Worm (Caenorhabditis elegans) whole organism, mixed stage, embryonic: ENCODE results near the gene dmsr-8.

Experiments
- M03D4.4 ChIP-seq: sonication (generic microtip); optimal IDR thresholded peaks from 2 replicates; lab custom pipeline; 2017; ENCODE audit warnings: mild to moderate bottlenecking, missing genetic modification characterization, missing compliant biosample characterization
- bed-3 ChIP-seq: fragments of 200-800 bp; sonication (Bioruptor generic); optimal IDR thresholded peaks from 3 replicates; lab custom pipeline; 2018; ENCODE audit warnings: mild to moderate bottlenecking, missing genetic modification characterization, moderate library complexity, missing compliant biosample characterization
- ceh-39 ChIP-seq: fragments of 150-350 bp; optimal IDR thresholded peaks from 2 replicates; lab custom pipeline; 2014; ENCODE audit warnings: missing biosample characterization, missing genetic modification characterization
- ceh-43 ChIP-seq: fragments of 200-800 bp; sonication (Bioruptor generic); optimal IDR thresholded peaks from 2 replicates; lab custom pipeline; 2018; ENCODE audit warnings: mild to moderate bottlenecking, missing genetic modification characterization, moderate library complexity, missing compliant biosample characterization
- ces-1 ChIP-seq: fragments of 150-350 bp; optimal IDR thresholded peaks from 2 replicates; lab custom pipeline; 2014; ENCODE audit warnings: missing biosample characterization, missing genetic modification reagents, missing genetic modification characterization
- cnd-1 ChIP-seq: fragments of 200-800 bp; sonication (Bioruptor generic); optimal IDR thresholded peaks from 2 replicates; lab custom pipeline; 2018; ENCODE audit warnings: mild to moderate bottlenecking, missing genetic modification characterization, missing compliant biosample characterization
- drap-1 ChIP-seq: fragments of 200-800 bp; sonication (Bioruptor generic); optimal IDR thresholded peaks from 3 replicates; lab custom pipeline; 2018; ENCODE audit warnings: mild to moderate bottlenecking, missing genetic modification characterization, missing compliant biosample characterization
- elt-1 ChIP-seq: sonication (generic microtip); optimal IDR thresholded peaks from 2 replicates; lab custom pipeline; 2017; ENCODE audit warnings: missing genetic modification characterization, mild to moderate bottlenecking, missing compliant biosample characterization, antibody characterized with exemption, moderate library complexity, borderline replicate concordance; ENCODE audit not compliant: insufficient read depth
- elt-3 ChIP-seq: fragments of 150-350 bp; optimal IDR thresholded peaks from 2 replicates; lab custom pipeline; 2014; ENCODE audit warnings: missing biosample characterization, missing genetic modification characterization
- flh-1 ChIP-seq: fragments of 200-800 bp; sonication (Bioruptor generic); optimal IDR thresholded peaks from 2 replicates; lab custom pipeline; 2018; ENCODE audit warnings: mild to moderate bottlenecking, missing genetic modification characterization, moderate library complexity, missing compliant biosample characterization
- ham-2 ChIP-seq: fragments of 200-800 bp; sonication (Bioruptor generic); optimal IDR thresholded peaks from 2 replicates; lab custom pipeline; 2018; ENCODE audit warnings: mild to moderate bottlenecking, missing genetic modification characterization, missing compliant biosample characterization
- hlh-1 ChIP-seq: fragments of 150-350 bp; optimal IDR thresholded peaks from 2 replicates; lab custom pipeline; 2014; ENCODE audit warnings: missing biosample characterization, missing genetic modification reagents, missing genetic modification characterization
- lin-32 ChIP-seq: fragments of 200-800 bp; sonication (Bioruptor generic); optimal IDR thresholded peaks from 2 replicates; lab custom pipeline; 2018; ENCODE audit warnings: mild to moderate bottlenecking, missing genetic modification characterization, missing compliant biosample characterization
- lsy-2 ChIP-seq: fragments of 150-350 bp; optimal IDR thresholded peaks from 2 replicates; lab custom pipeline; 2014; ENCODE audit warnings: missing biosample characterization, missing genetic modification characterization
- mab-5 ChIP-seq: fragments of 150-350 bp; optimal IDR thresholded peaks from 2 replicates; lab custom pipeline; 2014; ENCODE audit warnings: missing biosample characterization, missing genetic modification characterization
- mep-1 ChIP-seq: fragments of 150-350 bp; optimal IDR thresholded peaks from 2 replicates; lab custom pipeline; 2017; ENCODE audit warnings: missing biosample characterization, missing genetic modification reagents, missing genetic modification characterization, inconsistent platforms
- mls-2 ChIP-seq: sonication (generic microtip); optimal IDR thresholded peaks from 2 replicates; lab custom pipeline; 2016; ENCODE audit warnings: mild to moderate bottlenecking, missing genetic modification characterization, moderate library complexity, missing compliant biosample characterization
- nhr-12 ChIP-seq: fragments of 150-350 bp; optimal IDR thresholded peaks from 2 replicates; lab custom pipeline; 2014; ENCODE audit warnings: missing biosample characterization, missing genetic modification characterization
- nhr-2 ChIP-seq: fragments of 150-350 bp; optimal IDR thresholded peaks from 2 replicates; lab custom pipeline; 2014; ENCODE audit warnings: missing biosample characterization, missing genetic modification characterization
- nhr-237 ChIP-seq: fragments of 150-350 bp; optimal IDR thresholded peaks from 2 replicates; lab custom pipeline; 2014; ENCODE audit warnings: missing biosample characterization, missing genetic modification characterization
- nhr-76 ChIP-seq: sonication (generic microtip); optimal IDR thresholded peaks from 2 replicates; lab custom pipeline; 2017; ENCODE audit warnings: missing biosample characterization, missing genetic modification characterization
- sem-2 ChIP-seq: fragments of 200-800 bp; sonication (Bioruptor generic); optimal IDR thresholded peaks from 2 replicates; lab custom pipeline; 2018; ENCODE audit warnings: mild to moderate bottlenecking, missing genetic modification characterization, missing compliant biosample characterization
- sptf-1 ChIP-seq: sonication (generic microtip); optimal IDR thresholded peaks from 2 replicates; lab custom pipeline; 2017; ENCODE audit warnings: mild to moderate bottlenecking, missing genetic modification characterization, moderate library complexity, missing compliant biosample characterization
- tbx-8 ChIP-seq: fragments of 200-800 bp; sonication (Bioruptor generic); optimal IDR thresholded peaks from 2 replicates; lab custom pipeline; 2018; ENCODE audit warnings: mild to moderate bottlenecking, missing genetic modification characterization, moderate library complexity, missing compliant biosample characterization
- unc-120 ChIP-seq: sonication (generic microtip); optimal IDR thresholded peaks from 2 replicates; lab custom pipeline; 2017; ENCODE audit warnings: missing genetic modification characterization, missing compliant biosample characterization; ENCODE audit not compliant: poor library complexity, severe bottlenecking
- unc-39 ChIP-seq: fragments of 150-350 bp; optimal IDR thresholded peaks from 2 replicates; lab custom pipeline; 2014; ENCODE audit warnings: missing biosample characterization, missing genetic modification characterization
- unc-62 ChIP-seq: fragments of 150-350 bp; optimal IDR thresholded peaks from 2 replicates; lab custom pipeline; 2014; ENCODE audit warnings: missing biosample characterization, missing genetic modification reagents, missing genetic modification characterization
- zip-8 ChIP-seq: fragments of 150-350 bp; optimal IDR thresholded peaks from 2 replicates; lab custom pipeline; 2014; ENCODE audit warnings: missing biosample characterization, missing genetic modification characterization
- ztf-11 ChIP-seq: fragments of 150-350 bp; optimal IDR thresholded peaks from 2 replicates; lab custom pipeline; 2014; ENCODE audit warnings: missing biosample characterization, missing genetic modification characterization

Gene dmsr-8

DNA sequence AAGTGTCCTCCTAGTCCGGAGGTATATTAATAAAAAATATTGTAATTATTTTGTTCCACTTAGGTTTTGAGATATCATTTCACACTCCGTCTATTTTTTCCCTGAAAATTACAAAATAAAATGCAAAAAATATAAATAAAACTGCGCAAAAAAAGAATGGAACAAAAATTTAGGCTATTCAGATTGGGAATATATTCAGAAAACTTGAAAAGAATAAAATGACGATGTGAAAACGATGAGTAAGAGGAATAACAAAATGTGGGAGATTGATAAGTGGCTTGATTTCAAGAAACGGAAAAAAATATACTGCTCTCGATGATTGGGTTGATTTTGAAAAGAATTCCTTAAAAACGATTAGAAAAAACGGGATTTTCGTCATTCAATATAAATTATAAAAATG lies at the start of gene dmsr-8:
dmsr-8 (minus strand) TSS at position 101 of the 400 bp plus-strand sequence.
- TF ChIP-seq unc-39 (tag; lab: Kevin White, UChicago) (no peak), hlh-1 (tag; lab: Kevin White, UChicago) (no peak), M03D4.4 (tag; lab: Kevin White, UChicago) (no peak)

DNA sequence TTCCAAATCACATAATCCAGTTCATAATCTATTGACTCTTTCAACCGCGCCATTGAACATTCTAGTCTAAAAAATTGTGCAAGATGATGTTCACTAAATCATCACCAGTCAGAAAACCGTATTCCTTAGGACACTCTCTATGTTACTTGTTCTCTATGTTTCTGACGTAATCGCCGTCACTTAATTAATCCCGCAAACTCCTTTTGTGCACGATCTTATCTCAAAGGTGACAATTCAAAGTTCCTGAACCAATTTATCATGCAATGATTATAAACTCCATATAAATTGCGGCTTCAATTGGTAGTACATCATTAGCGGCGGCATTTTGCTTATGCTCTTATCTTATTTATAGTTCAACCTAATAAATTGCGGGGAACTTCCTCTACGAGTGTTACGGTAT lies 48.6 kb upstream of the dmsr-8 start:
- TF ChIP-seq M03D4.4 (tag; lab: Kevin White, UChicago) (no peak), ceh-39 (tag; lab: Kevin White, UChicago) (no peak), ztf-11 (no peak), sptf-1 (tag; lab: Kevin White, UChicago) (no peak), nhr-2 (tag; lab: Kevin White, UChicago) (no peak), hlh-1 (tag; lab: Kevin White, UChicago) (no peak), mls-2 (tag; lab: Kevin White, UChicago) (no peak), nhr-76 (tag; lab: Kevin White, UChicago) (no peak), tbx-8 (no peak), elt-1 (tag; lab: Kevin White, UChicago) (no peak), sem-2 (GFP tag; lab: Kevin White, UChicago) (no peak)

DNA sequence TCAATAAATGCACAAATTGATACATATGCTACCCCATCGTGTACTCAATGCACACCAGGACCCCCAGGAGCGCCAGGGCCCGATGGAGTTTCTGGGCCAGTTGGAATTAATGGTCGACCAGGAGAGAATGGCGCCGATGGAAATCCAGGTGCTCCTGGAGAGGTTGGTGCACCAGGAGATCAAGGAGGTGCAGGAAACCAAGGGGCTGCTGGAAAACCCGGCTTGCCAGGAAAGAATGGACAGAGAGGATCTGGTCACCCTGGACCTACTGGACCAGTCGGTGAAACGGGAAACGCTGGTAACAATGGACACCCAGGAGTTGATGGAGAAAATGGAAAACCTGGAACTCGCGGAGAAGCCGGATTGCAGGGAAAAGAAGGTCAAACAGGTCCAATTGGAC lies 47.5 kb upstream of the dmsr-8 start:
- TF ChIP-seq nhr-237 (tag; lab: Kevin White, UChicago) (no peak), lsy-2 (tag; lab: Kevin White, UChicago) (no peak), mep-1 (tag; lab: Kevin White, UChicago) (no peak), sem-2 (GFP tag; lab: Kevin White, UChicago) (no peak), cnd-1 (tag; lab: Kevin White, UChicago) (no peak), nhr-12 (tag; lab: Kevin White, UChicago) (no peak), ces-1 (GFP tag; lab: Kevin White, UChicago) (no peak), elt-3 (no peak), zip-8 (tag; lab: Kevin White, UChicago) (no peak), unc-62 (GFP tag; lab: Kevin White, UChicago) (no peak), ceh-39 (tag; lab: Kevin White, UChicago) (no peak), hlh-1 (tag; lab: Kevin White, UChicago) (no peak), drap-1 (no peak), mab-5 (no peak), sptf-1 (tag; lab: Kevin White, UChicago) (no peak), lin-32 (GFP tag; lab: Kevin White, UChicago) (no peak), bed-3 (GFP tag; lab: Kevin White, UChicago) (no peak), nhr-2 (tag; lab: Kevin White, UChicago) (no peak), flh-1 (GFP tag; lab: Kevin White, UChicago) (no peak)

DNA sequence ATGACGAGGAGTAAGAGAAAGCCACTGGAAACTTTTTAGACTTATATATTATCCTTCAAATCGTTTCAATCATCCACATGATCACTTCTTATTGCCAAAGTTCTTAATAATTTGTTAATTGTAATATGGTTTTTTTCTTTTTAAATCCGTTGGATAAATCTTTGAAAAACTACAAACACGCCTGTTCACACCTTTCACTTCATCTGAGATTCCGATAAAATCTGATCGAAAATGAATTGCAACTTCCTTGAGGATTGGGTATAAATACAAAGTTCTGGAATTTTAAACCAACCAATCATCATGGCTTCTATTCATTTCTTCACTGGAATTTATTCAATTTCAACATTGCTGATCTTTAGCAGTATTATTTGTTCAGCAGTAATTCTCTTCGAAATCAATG lies 46.5 kb upstream of the dmsr-8 start, which contains the start of gene col-152:
col-152 (plus strand) TSS at position 301 of the 400 bp plus-strand sequence.
- TF ChIP-seq mab-5 (no peak), ham-2 (GFP tag; lab: Kevin White, UChicago) (no peak), nhr-76 (tag; lab: Kevin White, UChicago) (no peak), unc-120 (tag; lab: Kevin White, UChicago) (no peak), hlh-1 (tag; lab: Kevin White, UChicago) (no peak), nhr-2 (tag; lab: Kevin White, UChicago) (no peak), ceh-43 (GFP tag; lab: Kevin White, UChicago) (no peak)
- TF ChIP-seq, all 35 proteins: peak for 0

DNA sequence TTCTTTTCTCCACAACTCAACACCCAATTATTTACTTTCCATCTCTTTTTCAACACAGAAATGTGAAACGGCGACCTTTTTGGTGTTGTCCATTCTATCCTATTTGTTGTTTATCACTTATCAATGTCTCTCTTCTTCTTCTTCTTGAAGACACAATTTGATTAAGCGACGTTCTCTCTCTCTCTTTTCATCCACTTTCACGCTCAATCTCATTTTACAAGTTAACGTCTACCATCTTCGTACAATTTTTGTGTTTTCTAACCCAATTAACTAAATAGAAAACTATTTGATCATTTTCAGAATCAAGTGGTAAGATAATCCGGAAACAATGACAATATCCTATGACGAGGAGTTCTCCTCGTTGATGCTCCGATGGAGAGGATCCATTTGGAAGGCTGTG lies 43.5 kb upstream of the dmsr-8 start, which contains the start of gene best-14:
best-14 (plus strand) TSS at position 301 of the 400 bp plus-strand sequence.
- TF ChIP-seq hlh-1 (tag; lab: Kevin White, UChicago) (no peak), bed-3 (GFP tag; lab: Kevin White, UChicago) (no peak), nhr-12 (tag; lab: Kevin White, UChicago) (no peak), lsy-2 (tag; lab: Kevin White, UChicago) (no peak), mab-5 (no peak), unc-62 (GFP tag; lab: Kevin White, UChicago) (no peak), ceh-39 (tag; lab: Kevin White, UChicago) (no peak), M03D4.4 (tag; lab: Kevin White, UChicago) (no peak), ham-2 (GFP tag; lab: Kevin White, UChicago) (no peak), sptf-1 (tag; lab: Kevin White, UChicago) (no peak), unc-39 (tag; lab: Kevin White, UChicago) (no peak)
